Fruit fly (Drosophila melanogaster) whole organism, embryonic: ENCODE measurements around the gene Cyp313a1.

Experiments used
- ATbp ChIP-seq: fragments of 200-800 bp; sonication (Bioruptor generic); optimal IDR thresholded peaks from 2 replicates; lab custom pipeline; 2017; ENCODE audit warnings: missing biosample characterization, mild to moderate bottlenecking, missing genetic modification characterization, missing genetic modification reagents
- CG16813 ChIP-seq: fragments of 200-800 bp; sonication (Bioruptor generic); IDR thresholded peaks from 3 replicates; pipeline ENCODE4 v1.3.6; 2022; ENCODE audit warnings: missing biosample characterization, missing genetic modification characterization; ENCODE audit not compliant: partially characterized antibody
- CG7786 ChIP-seq: fragments of 200-800 bp; sonication (Bioruptor generic); optimal IDR thresholded peaks from 2 replicates; lab custom pipeline; 2016; ENCODE audit warnings: missing biosample characterization, missing genetic modification characterization
- HLHmδ ChIP-seq: fragments of 200-800 bp; sonication (Bioruptor generic); optimal IDR thresholded peaks from 2 replicates; lab custom pipeline; 2018; ENCODE audit warnings: missing biosample characterization, mild to moderate bottlenecking, missing genetic modification characterization, moderate library complexity
- ara ChIP-seq: fragments of 200-800 bp; sonication (Bioruptor generic); IDR thresholded peaks from 2 replicates; pipeline ENCODE4 v1.3.6; 2022; ENCODE audit warnings: missing biosample characterization, missing genetic modification characterization
- gce ChIP-seq: fragments of 200-800 bp; sonication (Bioruptor generic); IDR thresholded peaks from 3 replicates; pipeline ENCODE4 v1.3.6; 2022; ENCODE audit warnings: missing biosample characterization, missing genetic modification characterization

DNA sequence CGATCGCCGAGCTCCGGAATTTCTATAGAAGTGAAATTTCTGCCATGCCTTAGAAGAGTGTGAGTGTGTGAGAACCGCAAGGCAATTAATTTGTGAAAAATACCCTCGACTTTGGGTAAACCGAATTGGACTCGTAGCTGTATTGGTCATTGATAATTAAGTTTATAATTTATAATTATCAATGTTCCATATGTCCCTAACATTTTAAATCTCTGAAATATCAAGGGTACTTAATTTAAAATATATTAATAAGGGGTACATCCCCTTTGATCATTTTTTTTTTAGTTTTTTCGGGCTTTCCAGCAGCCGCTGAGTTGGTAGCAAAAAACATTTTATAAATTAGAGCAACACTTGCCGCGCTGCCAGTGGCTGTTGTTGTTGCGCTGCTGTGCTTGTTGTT is 15.7 kb upstream of the Cyp313a1 start:
- no peak for TF ChIP-seq CG7786 (GFP tag; lab: Kevin White, UChicago)
- TF ChIP-seq ara: no peak
- no peak for TF ChIP-seq gce
- no peak for TF ChIP-seq ATbp (GFP tag; lab: Kevin White, UChicago)
- no peak for TF ChIP-seq HLHmδ (GFP tag; lab: Kevin White, UChicago)
- no peak for TF ChIP-seq CG16813 (GFP tag; lab: Robert Waterston, UW)
